Fruit fly (Drosophila melanogaster) whole organism, embryonic: ENCODE data around the gene CG14695.
A peak's percentile ranks its signal among the peaks of the same experiment; 100 is the strongest.

Experiments
- Bteb2 ChIP-seq: fragments of 200-800 bp; sonication (Bioruptor generic); optimal IDR thresholded peaks from 2 replicates; lab custom pipeline; 2016; ENCODE audit warnings: missing biosample characterization, missing genetic modification characterization
- CG10267 ChIP-seq: fragments of 200-800 bp; sonication (Bioruptor generic); optimal IDR thresholded peaks from 2 replicates; lab custom pipeline; 2018; ENCODE audit warnings: missing biosample characterization, mild to moderate bottlenecking, missing genetic modification characterization, moderate library complexity
- CG10321 ChIP-seq: fragments of 200-800 bp; sonication (Bioruptor generic); IDR thresholded peaks from 2 replicates; pipeline ENCODE4 v1.3.6; 2022; ENCODE audit warnings: missing biosample characterization, missing genetic modification characterization
- CG11398 ChIP-seq: fragments of 200-800 bp; sonication (Bioruptor generic); optimal IDR thresholded peaks from 2 replicates; lab custom pipeline; 2016; ENCODE audit warnings: missing biosample characterization, missing genetic modification characterization
- CG13287 ChIP-seq: fragments of 200-800 bp; sonication (Bioruptor generic); IDR thresholded peaks from 2 replicates; pipeline ENCODE4 v1.3.6; 2022; ENCODE audit warnings: missing biosample characterization, missing genetic modification characterization; ENCODE audit not compliant: partially characterized antibody
- CG14667 ChIP-seq: fragments of 200-800 bp; sonication (Bioruptor generic); IDR thresholded peaks from 2 replicates; pipeline ENCODE4 v1.3.6; 2022; ENCODE audit warnings: missing biosample characterization, missing genetic modification characterization
- CG1529 ChIP-seq: fragments of 200-800 bp; sonication (Bioruptor generic); optimal IDR thresholded peaks from 3 replicates; lab custom pipeline; 2018; ENCODE audit warnings: missing biosample characterization, missing genetic modification characterization
- CG16813 ChIP-seq: fragments of 200-800 bp; sonication (Bioruptor generic); IDR thresholded peaks from 3 replicates; pipeline ENCODE4 v1.3.6; 2022; ENCODE audit warnings: missing biosample characterization, missing genetic modification characterization; ENCODE audit not compliant: partially characterized antibody
- CG17385 ChIP-seq: fragments of 200-800 bp; sonication (Bioruptor generic); optimal IDR thresholded peaks from 3 replicates; lab custom pipeline; 2018; ENCODE audit warnings: missing biosample characterization, mild to moderate bottlenecking, missing genetic modification characterization
- CG17829 ChIP-seq: fragments of 200-800 bp; optimal IDR thresholded peaks from 2 replicates; lab custom pipeline; 2019; ENCODE audit warnings: missing biosample characterization, mild to moderate bottlenecking, missing genetic modification characterization, moderate library complexity
- CG3163 ChIP-seq: fragments of 200-800 bp; sonication (Bioruptor generic); optimal IDR thresholded peaks from 3 replicates; lab custom pipeline; 2016; ENCODE audit warnings: missing biosample characterization, missing genetic modification characterization
- CG32767 ChIP-seq: fragments of 200-800 bp; sonication (Bioruptor generic); IDR thresholded peaks from 2 replicates; pipeline ENCODE4 v1.3.6; 2022; ENCODE audit warnings: missing biosample characterization, missing genetic modification characterization
- CG4404 ChIP-seq: fragments of 200-800 bp; sonication (Bioruptor generic); IDR thresholded peaks from 2 replicates; pipeline ENCODE4 v1.3.6; 2022; ENCODE audit warnings: missing biosample characterization, missing genetic modification characterization
- CG7963 ChIP-seq: fragments of 200-800 bp; sonication (Bioruptor generic); IDR thresholded peaks from 3 replicates; pipeline ENCODE4 v1.3.6; 2022; ENCODE audit warnings: missing biosample characterization, missing genetic modification characterization; ENCODE audit not compliant: partially characterized antibody
- CG9609 ChIP-seq: fragments of 200-800 bp; sonication (Bioruptor generic); optimal IDR thresholded peaks from 3 replicates; lab custom pipeline; 2016; ENCODE audit warnings: missing biosample characterization, missing genetic modification characterization
- CHES-1-like ChIP-seq: fragments of 200-800 bp; sonication (Bioruptor generic); optimal IDR thresholded peaks from 2 replicates; lab custom pipeline; 2016; ENCODE audit warnings: missing biosample characterization, missing genetic modification characterization
- Camta ChIP-seq: fragments of 200-800 bp; sonication (Bioruptor generic); optimal IDR thresholded peaks from 2 replicates; lab custom pipeline; 2016; ENCODE audit warnings: missing biosample characterization, missing genetic modification characterization
- Dref ChIP-seq: fragments of 200-800 bp; sonication (Bioruptor generic); IDR thresholded peaks from 2 replicates; pipeline ENCODE4 v1.3.6; 2022; ENCODE audit warnings: missing biosample characterization, missing genetic modification characterization
- E2f2 ChIP-seq: fragments of 200-800 bp; sonication (Bioruptor generic); IDR thresholded peaks from 2 replicates; pipeline ENCODE4 v1.3.6; 2022; ENCODE audit warnings: missing biosample characterization, missing genetic modification characterization
- Ets97D ChIP-seq: fragments of 200-800 bp; sonication (Bioruptor generic); optimal IDR thresholded peaks from 3 replicates; lab custom pipeline; 2016; ENCODE audit warnings: missing biosample characterization, missing genetic modification characterization
- HmgD ChIP-seq: fragments of 200-800 bp; sonication (Bioruptor generic); optimal IDR thresholded peaks from 3 replicates; lab custom pipeline; 2016; ENCODE audit warnings: missing biosample characterization, missing genetic modification characterization
- Hr51 ChIP-seq, 2 experiments: fragments of 200-800 bp; sonication (Bioruptor generic); optimal IDR thresholded peaks; 2 replicates in 1 of 2; 3 replicates in 1 of 2; lab custom pipeline; 2016 to 2018; ENCODE audit warnings: missing biosample characterization in 2 of 2, missing genetic modification characterization in 2 of 2, mild to moderate bottlenecking in 1 of 2, moderate library complexity in 1 of 2
- Kr ChIP-seq: fragments of 200-800 bp; sonication (Bioruptor generic); optimal IDR thresholded peaks from 2 replicates; lab custom pipeline; 2017; ENCODE audit warnings: missing biosample characterization, mild to moderate bottlenecking, missing genetic modification characterization
- Mad ChIP-seq: fragments of 200-800 bp; sonication (Bioruptor generic); optimal IDR thresholded peaks from 2 replicates; lab custom pipeline; 2016; ENCODE audit warnings: missing biosample characterization, missing genetic modification characterization
- Optix ChIP-seq: fragments of 200-800 bp; sonication (Bioruptor generic); IDR thresholded peaks from 3 replicates; pipeline ENCODE4 v1.3.6; 2022; ENCODE audit warnings: missing biosample characterization, missing genetic modification characterization
- Ptx1 ChIP-seq: fragments of 200-800 bp; sonication (Bioruptor generic); IDR thresholded peaks from 2 replicates; pipeline ENCODE4 v1.3.6; 2022; ENCODE audit warnings: missing biosample characterization, missing genetic modification characterization
- Scr ChIP-seq: fragments of 200-800 bp; sonication (Bioruptor generic); IDR thresholded peaks from 2 replicates; pipeline ENCODE4 v1.3.6; 2022; ENCODE audit warnings: missing biosample characterization, missing genetic modification characterization; ENCODE audit not compliant: partially characterized antibody
- TFAM ChIP-seq: fragments of 200-800 bp; sonication (Bioruptor generic); optimal IDR thresholded peaks from 2 replicates; lab custom pipeline; 2017; ENCODE audit warnings: missing biosample characterization, missing genetic modification characterization, inconsistent platforms
- YL-1 ChIP-seq: fragments of 200-800 bp; sonication (Bioruptor generic); optimal IDR thresholded peaks from 3 replicates; lab custom pipeline; 2017; ENCODE audit warnings: missing biosample characterization, mild to moderate bottlenecking, missing genetic modification characterization
- bcd ChIP-seq: fragments of 200-800 bp; sonication (Bioruptor generic); optimal IDR thresholded peaks from 2 replicates; lab custom pipeline; 2017; ENCODE audit warnings: missing biosample characterization, mild to moderate bottlenecking, missing genetic modification characterization
- cato ChIP-seq: fragments of 200-800 bp; sonication (Bioruptor generic); optimal IDR thresholded peaks from 2 replicates; lab custom pipeline; 2016; ENCODE audit warnings: missing biosample characterization, missing genetic modification characterization, borderline replicate concordance
- crp ChIP-seq, 2 experiments: fragments of 200-800 bp; sonication (Bioruptor generic); optimal IDR thresholded peaks; 2 replicates in 1 of 2; 3 replicates in 1 of 2; lab custom pipeline; 2017; ENCODE audit warnings: missing biosample characterization in 2 of 2, missing genetic modification characterization in 2 of 2, mild to moderate bottlenecking in 1 of 2, moderate library complexity in 1 of 2
- ems ChIP-seq: fragments of 200-800 bp; sonication (Bioruptor generic); optimal IDR thresholded peaks from 3 replicates; lab custom pipeline; 2016; ENCODE audit warnings: missing biosample characterization, missing genetic modification characterization
- gro ChIP-seq: fragments of 200-800 bp; sonication (Bioruptor generic); optimal IDR thresholded peaks from 2 replicates; lab custom pipeline; 2016; ENCODE audit warnings: missing biosample characterization, missing genetic modification characterization
- gsb-n ChIP-seq: fragments of 200-800 bp; sonication (Bioruptor generic); optimal IDR thresholded peaks from 3 replicates; lab custom pipeline; 2018; ENCODE audit warnings: missing biosample characterization, mild to moderate bottlenecking, missing genetic modification characterization
- ham ChIP-seq: fragments of 200-800 bp; sonication (Bioruptor generic); IDR thresholded peaks from 2 replicates; pipeline ENCODE4 v1.3.6; 2022; ENCODE audit warnings: missing biosample characterization, missing genetic modification characterization
- nerfin-1 ChIP-seq: fragments of 200-800 bp; sonication (Bioruptor generic); optimal IDR thresholded peaks from 3 replicates; lab custom pipeline; 2019; ENCODE audit warnings: missing biosample characterization, mild to moderate bottlenecking, missing genetic modification characterization, moderate library complexity
- nom ChIP-seq: fragments of 200-800 bp; sonication (Bioruptor generic); optimal IDR thresholded peaks from 2 replicates; lab custom pipeline; 2017; ENCODE audit warnings: missing biosample characterization, missing genetic modification characterization, mild to moderate bottlenecking, moderate library complexity, missing genetic modification reagents
- p53 ChIP-seq: fragments of 200-800 bp; sonication (Bioruptor generic); optimal IDR thresholded peaks from 2 replicates; lab custom pipeline; 2016; ENCODE audit warnings: missing biosample characterization, missing genetic modification characterization
- pan ChIP-seq, 4 experiments: fragments of >200 bp in 3 of 4; fragments of 200-800 bp in 1 of 4; sonication (Bioruptor generic) in 1 of 4; optimal IDR thresholded peaks in 3 of 4; IDR thresholded peaks in 1 of 4; 2 replicates each; pipeline versions ENCODE4 v1.3.6 to Lab custom; 2017 to 2022; ENCODE audit warnings: missing biosample characterization in 2 of 4, missing genetic modification characterization in 2 of 4, mixed read lengths in 1 of 4
- ranshi ChIP-seq: fragments of 200-800 bp; sonication (Bioruptor generic); IDR thresholded peaks from 2 replicates; pipeline ENCODE4 v1.3.6; 2022; ENCODE audit warnings: missing biosample characterization, missing genetic modification characterization
- ro ChIP-seq: fragments of 200-800 bp; sonication (Bioruptor generic); IDR thresholded peaks from 2 replicates; pipeline ENCODE4 v1.3.6; 2022; ENCODE audit warnings: missing biosample characterization, missing genetic modification characterization
- sens ChIP-seq: fragments of 200-800 bp; sonication (Bioruptor generic); peaks from one replicate; lab custom pipeline; 2016; ENCODE audit warnings: missing biosample characterization, missing genetic modification characterization
- sens-2 ChIP-seq: fragments of 200-800 bp; sonication (Bioruptor generic); IDR thresholded peaks from 2 replicates; pipeline ENCODE4 v1.3.6; 2022; ENCODE audit warnings: missing biosample characterization, missing genetic modification characterization
- sr ChIP-seq: fragments of 200-800 bp; sonication (Bioruptor generic); IDR thresholded peaks from 3 replicates; pipeline ENCODE4 v1.3.6; 2022; ENCODE audit warnings: missing biosample characterization, missing genetic modification characterization
- ssp ChIP-seq: fragments of 200-800 bp; sonication (Bioruptor generic); IDR thresholded peaks from 2 replicates; pipeline ENCODE4 v1.3.6; 2022; ENCODE audit warnings: missing biosample characterization, missing genetic modification characterization
- stwl ChIP-seq: fragments of 200-800 bp; sonication (Bioruptor generic); optimal IDR thresholded peaks from 3 replicates; lab custom pipeline; 2018; ENCODE audit warnings: missing biosample characterization, mild to moderate bottlenecking, missing genetic modification characterization, moderate library complexity
- tx ChIP-seq: fragments of 200-800 bp; sonication (Bioruptor generic); optimal IDR thresholded peaks from 2 replicates; lab custom pipeline; 2016; ENCODE audit warnings: missing biosample characterization, missing genetic modification characterization
- vnd ChIP-seq: fragments of 200-800 bp; sonication (Bioruptor generic); IDR thresholded peaks from 3 replicates; pipeline ENCODE4 v1.3.6; 2022; ENCODE audit warnings: missing biosample characterization, missing genetic modification characterization; ENCODE audit not compliant: partially characterized antibody
- vvl ChIP-seq: fragments of 200-800 bp; sonication (Bioruptor generic); IDR thresholded peaks from 2 replicates; pipeline ENCODE4 v1.3.6; 2022; ENCODE audit warnings: missing biosample characterization, missing genetic modification characterization
- yki ChIP-seq: fragments of >200 bp; optimal IDR thresholded peaks from 3 replicates; lab custom pipeline; 2018

The CG14695 gene

dm6 chr3R:10893327-10893726 lies 14.2 kb upstream of the CG14695 start, which contains the start of gene CG6621 (continued):
- TF ChIP-seq YL-1 (GFP tag; lab: Kevin White, UChicago) (peak; percentile 82), CG17829 (no peak), nom (no peak), Scr (GFP tag; lab: Robert Waterston, UW) (peak; percentile 65), CG7963 (GFP tag; lab: Robert Waterston, UW) (0 out of 3 replicates have a peak, but pooled peaks have one; percentile 43), CG17385 (GFP tag; lab: Kevin White, UChicago) (no peak), bcd (GFP tag; lab: Kevin White, UChicago) (peak; percentile 9), sens (GFP tag; lab: Kevin White, UChicago) (peak; percentile 89), Dref (GFP tag; lab: Robert Waterston, UW) (peak; percentile 45), ham (GFP tag; lab: Robert Waterston, UW) (no peak), CG13287 (GFP tag; lab: Robert Waterston, UW) (peak; percentile 77), E2f2 (GFP tag; lab: Robert Waterston, UW) (peak; percentile 78), CG3163 (GFP tag; lab: Kevin White, UChicago) (peak; percentile 11), cato (GFP tag; lab: Kevin White, UChicago) (no peak), ems (GFP tag; lab: Kevin White, UChicago) (peak; percentile 46), Hr51 (GFP tag; optimal IDR thresholded peaks at IDR 0.05; lab: Kevin White, UChicago) (peak in 1 of 2 experiments; percentile 3), Ptx1 (GFP tag; lab: Robert Waterston, UW) (no peak), vnd (GFP tag; lab: Robert Waterston, UW) (peak; percentile 37; the same call in 1 of the 3 replicates), CG14667 (no peak), crp (GFP tag; optimal IDR thresholded peaks at IDR 0.05; lab: Kevin White, UChicago) (peak in 1 of 2 experiments; percentile 54), CHES-1-like (GFP tag; lab: Kevin White, UChicago) (peak; percentile 51), tx (GFP tag; lab: Kevin White, UChicago) (no peak), CG10321 (GFP tag; lab: Robert Waterston, UW) (no peak), CG32767 (GFP tag; lab: Robert Waterston, UW) (no peak), p53 (GFP tag; lab: Kevin White, UChicago) (peak; percentile 27), Mad (GFP tag; lab: Kevin White, UChicago) (peak; percentile 40), CG9609 (GFP tag; lab: Kevin White, UChicago) (peak; percentile 56), sr (GFP tag; lab: Robert Waterston, UW) (no peak), CG10267 (peak; percentile 57), gro (GFP tag; lab: Kevin White, UChicago) (peak; percentile 44), CG4404 (no peak), Optix (GFP tag; lab: Robert Waterston, UW) (no peak), stwl (tag; lab: Kevin White, UChicago) (peak; percentile 99), Bteb2 (GFP tag; lab: Kevin White, UChicago) (no peak), ssp (GFP tag; lab: Robert Waterston, UW) (0 out of 2 replicates have a peak, but pooled peaks have one; percentile 10), gsb-n (tag; lab: Kevin White, UChicago) (no peak), TFAM (GFP tag; lab: Kevin White, UChicago) (no peak), sens-2 (GFP tag; lab: Robert Waterston, UW) (no peak), ro (GFP tag; lab: Robert Waterston, UW) (no peak), ranshi (GFP tag; lab: Robert Waterston, UW) (0 out of 2 replicates have a peak, but pooled peaks have one; percentile 19), HmgD (GFP tag; lab: Kevin White, UChicago) (peak; percentile 4), pan (optimal IDR thresholded peaks at IDR 0.05; lab: Kevin White, UChicago) (no peak), pan (GFP tag; optimal IDR thresholded peaks at IDR 0.05 in 1 of 2, IDR thresholded peaks at IDR 0.05 in 1 of 2) (no peak), nerfin-1 (tag; lab: Kevin White, UChicago) (peak; percentile 2), Kr (no peak), vvl (GFP tag; lab: Robert Waterston, UW) (peak; percentile 42; the same call in 1 of the 2 replicates), CG16813 (GFP tag; lab: Robert Waterston, UW) (peak; percentile 70), Ets97D (GFP tag; lab: Kevin White, UChicago) (peak; percentile 90), yki (no peak), CG1529 (GFP tag; lab: Kevin White, UChicago) (no peak), CG11398 (GFP tag; lab: Kevin White, UChicago) (no peak), Camta (GFP tag; lab: Kevin White, UChicago) (no peak)
